Fruit fly (Drosophila melanogaster) whole organism, pupa: ENCODE results near the gene Nulp1.

ENCODE experiments used
- CG10348 ChIP-seq: fragments of 200-800 bp; sonication (Bioruptor generic); IDR thresholded peaks from 2 replicates; pipeline ENCODE4 v1.3.6; 2022; ENCODE audit warnings: missing biosample characterization, missing genetic modification characterization
- CG12605 ChIP-seq: fragments of 200-800 bp; sonication (Bioruptor generic); IDR thresholded peaks from 2 replicates; pipeline ENCODE4 v1.3.6; 2022; ENCODE audit warnings: missing biosample characterization, missing genetic modification characterization
- CG13204 ChIP-seq: fragments of 200-800 bp; sonication (Bioruptor generic); optimal IDR thresholded peaks from 2 replicates; lab custom pipeline; 2018; ENCODE audit warnings: missing biosample characterization, mild to moderate bottlenecking, missing genetic modification characterization, moderate library complexity
- CG14655 ChIP-seq: fragments of 200-800 bp; sonication (Bioruptor generic); optimal IDR thresholded peaks from 3 replicates; lab custom pipeline; 2017; ENCODE audit warnings: mild to moderate bottlenecking, missing biosample characterization, missing genetic modification reagents, missing genetic modification characterization
- CG15710 ChIP-seq: fragments of 200-800 bp; sonication (Bioruptor generic); optimal IDR thresholded peaks from 2 replicates; lab custom pipeline; 2018; ENCODE audit warnings: missing biosample characterization, mild to moderate bottlenecking, missing genetic modification characterization, moderate library complexity
- CG17806 ChIP-seq: fragments of 200-800 bp; sonication (Bioruptor generic); optimal IDR thresholded peaks from 2 replicates; lab custom pipeline; 2018; ENCODE audit warnings: missing biosample characterization, mild to moderate bottlenecking, missing genetic modification characterization, moderate library complexity
- CG32121 ChIP-seq: fragments of 200-800 bp; sonication (Bioruptor generic); IDR thresholded peaks from 2 replicates; pipeline ENCODE4 v1.3.6; 2022; ENCODE audit warnings: missing biosample characterization, missing genetic modification characterization
- CG34367 ChIP-seq: fragments of 200-800 bp; sonication (Bioruptor generic); optimal IDR thresholded peaks from 2 replicates; lab custom pipeline; 2018; ENCODE audit warnings: missing biosample characterization, mild to moderate bottlenecking, missing genetic modification characterization
- CG4496 ChIP-seq: fragments of 200-800 bp; sonication (Bioruptor generic); IDR thresholded peaks from 3 replicates; pipeline ENCODE4 v1.3.6; 2022; ENCODE audit warnings: missing biosample characterization, missing genetic modification characterization
- CG8159 ChIP-seq: fragments of 200-800 bp; sonication (Bioruptor generic); optimal IDR thresholded peaks from 3 replicates; lab custom pipeline; 2018; ENCODE audit warnings: missing biosample characterization, mild to moderate bottlenecking, missing genetic modification characterization, moderate library complexity
- CG8301 ChIP-seq: fragments of 200-800 bp; sonication (Bioruptor generic); optimal IDR thresholded peaks from 2 replicates; lab custom pipeline; 2018; ENCODE audit warnings: missing biosample characterization, mild to moderate bottlenecking, missing genetic modification characterization
- CG9948 ChIP-seq: fragments of 200-800 bp; sonication (Bioruptor generic); optimal IDR thresholded peaks from 2 replicates; lab custom pipeline; 2018; ENCODE audit warnings: missing biosample characterization, mild to moderate bottlenecking, missing genetic modification characterization, moderate library complexity
- D1 ChIP-seq: fragments of 200-800 bp; sonication (Bioruptor generic); optimal IDR thresholded peaks from 2 replicates; lab custom pipeline; 2018; ENCODE audit warnings: missing biosample characterization, mild to moderate bottlenecking, missing genetic modification characterization, moderate library complexity
- EcR ChIP-seq: fragments of 200-800 bp; sonication (Bioruptor generic); optimal IDR thresholded peaks from 3 replicates; lab custom pipeline; 2019; ENCODE audit warnings: missing biosample characterization, missing genetic modification characterization, mild to moderate bottlenecking, moderate library complexity, missing genetic modification reagents
- Ets98B ChIP-seq: fragments of 200-800 bp; sonication (Bioruptor generic); IDR thresholded peaks from 2 replicates; pipeline ENCODE4 v1.3.6; 2022; ENCODE audit warnings: missing biosample characterization, missing genetic modification characterization
- Pif1A ChIP-seq: fragments of 200-800 bp; sonication (Bioruptor generic); optimal IDR thresholded peaks from 3 replicates; lab custom pipeline; 2016; ENCODE audit warnings: missing biosample characterization, missing genetic modification characterization
- Pif1B ChIP-seq: fragments of 200-800 bp; sonication (Bioruptor generic); optimal IDR thresholded peaks from 3 replicates; lab custom pipeline; 2016; ENCODE audit warnings: missing biosample characterization, missing genetic modification characterization
- Snoo ChIP-seq: fragments of 200-800 bp; sonication (Bioruptor generic); optimal IDR thresholded peaks from 3 replicates; lab custom pipeline; 2017; ENCODE audit warnings: missing biosample characterization, mild to moderate bottlenecking, missing genetic modification characterization, inconsistent platforms
- fd96Ca ChIP-seq: fragments of 200-800 bp; sonication (Bioruptor generic); IDR thresholded peaks from 3 replicates; pipeline ENCODE4 v1.3.6; 2022; ENCODE audit warnings: missing biosample characterization, missing genetic modification characterization
- gl ChIP-seq: fragments of 200-800 bp; sonication (Bioruptor generic); optimal IDR thresholded peaks from 2 replicates; lab custom pipeline; 2018; ENCODE audit warnings: missing biosample characterization, mild to moderate bottlenecking, missing genetic modification characterization
- rn ChIP-seq: fragments of 200-800 bp; sonication (Bioruptor generic); IDR thresholded peaks from 2 replicates; pipeline ENCODE4 v1.3.6; 2022; ENCODE audit warnings: missing biosample characterization, missing genetic modification characterization

The Nulp1 gene

dm6 chr3L:8096106-8096558 lies 14.0 kb upstream of the Nulp1 start:
- peak; percentile 73 for TF ChIP-seq CG13204
- peak; percentile 84 for TF ChIP-seq CG12605
- TF ChIP-seq EcR (GFP tag; lab: Kevin White, UChicago) = peak; percentile 15
- TF ChIP-seq rn (GFP tag; lab: Robert Waterston, UW) = peak; percentile 87
- peak; percentile 83 for TF ChIP-seq CG34367 (tag; lab: Kevin White, UChicago)
- TF ChIP-seq CG15710 (tag; lab: Kevin White, UChicago) = peak; percentile 94
- TF ChIP-seq CG10348 (GFP tag; lab: Robert Waterston, UW) = peak; percentile 91
- peak; percentile 93; the same call in 2 of the 3 replicates for TF ChIP-seq CG4496 (GFP tag; lab: Robert Waterston, UW)
- TF ChIP-seq CG32121 (GFP tag; lab: Robert Waterston, UW) = peak; percentile 97
- peak; percentile 84 for TF ChIP-seq Pif1B (GFP tag; lab: Kevin White, UChicago)
- peak; percentile 71 for TF ChIP-seq gl (tag; lab: Kevin White, UChicago)
- peak; percentile 93 for TF ChIP-seq CG14655 (GFP tag; lab: Kevin White, UChicago)
- TF ChIP-seq Pif1A (GFP tag; lab: Kevin White, UChicago) = peak; percentile 87
- peak; percentile 92 for TF ChIP-seq fd96Ca (GFP tag; lab: Robert Waterston, UW)
- TF ChIP-seq Snoo (tag; lab: Kevin White, UChicago) = peak; percentile 92
- TF ChIP-seq CG8301 = peak; percentile 90
- peak; percentile 89 for TF ChIP-seq CG9948
- peak; percentile 94 for TF ChIP-seq Ets98B (GFP tag; lab: Robert Waterston, UW)
- TF ChIP-seq CG17806 (tag; lab: Kevin White, UChicago) = peak; percentile 80
- TF ChIP-seq D1 (tag; lab: Kevin White, UChicago) = peak; percentile 81
- peak; percentile 94 for TF ChIP-seq CG8159 (tag; lab: Kevin White, UChicago)
- TF ChIP-seq, all 21 proteins: peak for 21

- TF ChIP-seq CG15710 (tag; lab: Kevin White, UChicago) (no peak), Ets98B (GFP tag; lab: Robert Waterston, UW) (no peak), D1 (tag; lab: Kevin White, UChicago) (no peak), fd96Ca (GFP tag; lab: Robert Waterston, UW) (no peak), CG9948 (no peak), CG8301 (no peak), CG17806 (tag; lab: Kevin White, UChicago) (no peak), Pif1B (GFP tag; lab: Kevin White, UChicago) (no peak)
Measured at dm6 chr3L:8097101-8097500, 13.1 kb upstream of the Nulp1 start.

dm6 chr3L:8108201-8108600 lies 2.0 kb upstream of the Nulp1 start:
- no peak for TF ChIP-seq CG8301
- no peak for TF ChIP-seq EcR (GFP tag; lab: Kevin White, UChicago)
- no peak for TF ChIP-seq fd96Ca (GFP tag; lab: Robert Waterston, UW)
- no peak for TF ChIP-seq CG14655 (GFP tag; lab: Kevin White, UChicago)
- TF ChIP-seq, all 21 proteins: peak for 0

dm6 chr3L:8108886-8109285 lies 1.3 kb upstream of the Nulp1 start, which contains the start of gene fan:
fan (plus strand) TSS chr3L:8109132.
- TF ChIP-seq CG15710 (tag; lab: Kevin White, UChicago) (no peak), CG17806 (tag; lab: Kevin White, UChicago) (no peak), Pif1B (GFP tag; lab: Kevin White, UChicago) (no peak), CG14655 (GFP tag; lab: Kevin White, UChicago) (no peak), gl (tag; lab: Kevin White, UChicago) (no peak), Snoo (tag; lab: Kevin White, UChicago) (no peak), rn (GFP tag; lab: Robert Waterston, UW) (no peak), CG34367 (tag; lab: Kevin White, UChicago) (no peak), fd96Ca (GFP tag; lab: Robert Waterston, UW) (no peak), CG4496 (GFP tag; lab: Robert Waterston, UW) (no peak), D1 (tag; lab: Kevin White, UChicago) (no peak), CG8301 (no peak), CG32121 (GFP tag; lab: Robert Waterston, UW) (no peak), CG9948 (no peak), CG10348 (GFP tag; lab: Robert Waterston, UW) (no peak), CG8159 (tag; lab: Kevin White, UChicago) (no peak), Pif1A (GFP tag; lab: Kevin White, UChicago) (no peak), CG13204 (no peak), CG12605 (no peak), EcR (GFP tag; lab: Kevin White, UChicago) (no peak)

- TF ChIP-seq CG12605 = no peak; the same call in 1 of the 2 replicates
- peak; percentile 65; the same call in 1 of the 3 replicates for TF ChIP-seq fd96Ca (GFP tag; lab: Robert Waterston, UW)
- TF ChIP-seq gl (tag; lab: Kevin White, UChicago) = peak; percentile 26
- TF ChIP-seq Ets98B (GFP tag; lab: Robert Waterston, UW) = peak; percentile 68
- TF ChIP-seq CG4496 (GFP tag; lab: Robert Waterston, UW) = peak; percentile 64
- TF ChIP-seq CG32121 (GFP tag; lab: Robert Waterston, UW) = peak; percentile 37; the same call in 1 of the 2 replicates
- TF ChIP-seq CG34367 (tag; lab: Kevin White, UChicago) = peak; percentile 35
- TF ChIP-seq Pif1A (GFP tag; lab: Kevin White, UChicago) = no peak
- TF ChIP-seq CG9948 = peak; percentile 47
- TF ChIP-seq CG15710 (tag; lab: Kevin White, UChicago) = peak; percentile 70
- TF ChIP-seq rn (GFP tag; lab: Robert Waterston, UW) = peak; percentile 56
- no peak for TF ChIP-seq EcR (GFP tag; lab: Kevin White, UChicago)
- no peak for TF ChIP-seq CG8301
- TF ChIP-seq CG17806 (tag; lab: Kevin White, UChicago) = peak; percentile 52
- no peak for TF ChIP-seq CG10348 (GFP tag; lab: Robert Waterston, UW)
- TF ChIP-seq CG13204 = no peak
- peak; percentile 70 for TF ChIP-seq Snoo (tag; lab: Kevin White, UChicago)
Measured at dm6 chr3L:8115864-8116528, 5.8 kb downstream of the Nulp1 start, which contains the start of the genes Arp3 and msk. Arp3 (minus strand) TSS chr3L:8115902. msk (plus strand) TSS chr3L:8116179.
